Worm (Caenorhabditis elegans): ENCODE results near the gene pix-1.
A peak's percentile ranks its signal among the peaks of the same experiment; 100 is the strongest.

DNA sequence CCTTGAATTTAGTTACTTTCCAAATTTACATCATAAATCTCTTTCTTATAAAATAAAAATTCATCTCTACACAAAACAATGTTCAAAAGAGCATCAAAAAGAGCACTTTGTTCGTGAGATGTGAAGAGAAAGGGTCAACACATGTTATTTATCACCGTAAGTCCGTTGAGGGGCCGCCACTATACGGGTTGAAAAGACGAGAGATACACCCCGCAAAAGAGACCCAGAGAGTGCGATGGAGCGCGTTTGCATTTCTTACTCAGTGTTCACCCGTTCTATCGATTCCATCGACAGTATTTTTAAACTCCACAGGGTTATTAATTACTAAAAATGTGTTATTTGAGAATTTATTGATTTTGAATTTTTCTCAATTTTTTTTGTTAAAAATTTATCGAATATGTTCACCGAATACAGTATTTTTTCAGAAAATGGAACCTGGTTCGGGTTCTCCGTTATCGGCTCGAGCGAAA, at the start of gene pix-1:
- peak; percentile 58 for TF ChIP-seq blmp-1 (tag; optimal IDR thresholded peaks at IDR 0.05)
- TF ChIP-seq unc-62 (GFP tag; optimal IDR thresholded peaks at IDR 0.05), result no peak
- peak; percentile 0 for TF ChIP-seq snpc-4 (tag; optimal IDR thresholded peaks at IDR 0.05)
- no peak for TF ChIP-seq nhr-76 (tag; optimal IDR thresholded peaks at IDR 0.05)
- no peak for TF ChIP-seq unc-98 (GFP tag; IDR thresholded peaks at IDR 0.05)
- no peak for TF ChIP-seq fos-1 (tag; optimal IDR thresholded peaks at IDR 0.05)
- TF ChIP-seq lsy-2 (tag; optimal IDR thresholded peaks at IDR 0.05), result peak; percentile 59 to 69
- TF ChIP-seq swsn-7 (tag; optimal IDR thresholded peaks at IDR 0.05), result peak; percentile 69
- TF ChIP-seq jun-1 (tag; optimal IDR thresholded peaks at IDR 0.05), result peak; percentile 26

Data from whole organism, L1 larva.